Fruit fly (Drosophila melanogaster) whole organism, embryonic: ENCODE results near the gene GramD1B.
A peak's percentile ranks its signal among the peaks of the same experiment; 100 is the strongest.

ENCODE experiments used
- BEAF-32 ChIP-seq: fragments of 200-800 bp; sonication (Bioruptor generic); optimal IDR thresholded peaks from 3 replicates; lab custom pipeline; 2017; ENCODE audit warnings: missing biosample characterization, missing genetic modification characterization, mild to moderate bottlenecking, moderate library complexity, missing genetic modification reagents
- BtbVII ChIP-seq: fragments of 200-800 bp; sonication (Bioruptor generic); optimal IDR thresholded peaks from 3 replicates; lab custom pipeline; 2017; ENCODE audit warnings: missing biosample characterization, mild to moderate bottlenecking, missing genetic modification characterization
- CG10267 ChIP-seq: fragments of 200-800 bp; sonication (Bioruptor generic); optimal IDR thresholded peaks from 2 replicates; lab custom pipeline; 2018; ENCODE audit warnings: missing biosample characterization, mild to moderate bottlenecking, missing genetic modification characterization, moderate library complexity
- CG12071 ChIP-seq: fragments of 200-800 bp; sonication (Bioruptor generic); optimal IDR thresholded peaks from 3 replicates; lab custom pipeline; 2018; ENCODE audit warnings: missing biosample characterization, mild to moderate bottlenecking, missing genetic modification characterization
- CG12155 ChIP-seq: fragments of 200-800 bp; sonication (Bioruptor generic); optimal IDR thresholded peaks from 3 replicates; lab custom pipeline; 2016; ENCODE audit warnings: missing biosample characterization, missing genetic modification characterization
- CG12659 ChIP-seq: fragments of 200-800 bp; sonication (Bioruptor generic); optimal IDR thresholded peaks from 3 replicates; lab custom pipeline; 2017; ENCODE audit warnings: mild to moderate bottlenecking, missing biosample characterization, missing genetic modification reagents, missing genetic modification characterization
- CG12744 ChIP-seq: fragments of 200-800 bp; sonication (Bioruptor generic); optimal IDR thresholded peaks from 2 replicates; lab custom pipeline; 2016; ENCODE audit warnings: missing biosample characterization, missing genetic modification characterization
- CG14014 ChIP-seq: fragments of 200-800 bp; sonication (Bioruptor generic); IDR thresholded peaks from 2 replicates; pipeline ENCODE4 v1.3.6; 2022; ENCODE audit warnings: missing biosample characterization, missing genetic modification characterization
- CG14050 ChIP-seq: fragments of 200-800 bp; sonication (Bioruptor generic); IDR thresholded peaks from 3 replicates; pipeline ENCODE4 v1.3.6; 2022; ENCODE audit warnings: missing biosample characterization, missing genetic modification characterization
- CG14667 ChIP-seq: fragments of 200-800 bp; sonication (Bioruptor generic); IDR thresholded peaks from 2 replicates; pipeline ENCODE4 v1.3.6; 2022; ENCODE audit warnings: missing biosample characterization, missing genetic modification characterization
- CG15601 ChIP-seq: fragments of 200-800 bp; sonication (Bioruptor generic); optimal IDR thresholded peaks from 3 replicates; lab custom pipeline; 2019; ENCODE audit warnings: missing biosample characterization, mild to moderate bottlenecking, missing genetic modification characterization, moderate library complexity
- CG16779 ChIP-seq: fragments of 200-800 bp; sonication (Bioruptor generic); IDR thresholded peaks from 2 replicates; pipeline ENCODE4 v1.3.6; 2022; ENCODE audit warnings: missing biosample characterization, missing genetic modification characterization
- CG17385 ChIP-seq: fragments of 200-800 bp; sonication (Bioruptor generic); optimal IDR thresholded peaks from 3 replicates; lab custom pipeline; 2018; ENCODE audit warnings: missing biosample characterization, mild to moderate bottlenecking, missing genetic modification characterization
- CG18011 ChIP-seq: fragments of 200-800 bp; sonication (Bioruptor generic); optimal IDR thresholded peaks from 2 replicates; lab custom pipeline; 2017; ENCODE audit warnings: missing biosample characterization, missing genetic modification characterization, mild to moderate bottlenecking, moderate library complexity, missing genotype
- CG1832 ChIP-seq: fragments of 200-800 bp; sonication (Bioruptor generic); optimal IDR thresholded peaks from 2 replicates; lab custom pipeline; 2017; ENCODE audit warnings: missing biosample characterization, mild to moderate bottlenecking, missing genetic modification characterization, inconsistent platforms
- CG31224 ChIP-seq: fragments of 200-800 bp; sonication (Bioruptor generic); IDR thresholded peaks from 2 replicates; pipeline ENCODE4 v1.3.6; 2022; ENCODE audit warnings: missing biosample characterization, missing genetic modification characterization
- CG31365 ChIP-seq: fragments of 200-800 bp; sonication (Bioruptor generic); optimal IDR thresholded peaks from 2 replicates; lab custom pipeline; 2018; ENCODE audit warnings: missing biosample characterization, mild to moderate bottlenecking, missing genetic modification characterization
- CG32532 ChIP-seq: fragments of 200-800 bp; sonication (Bioruptor generic); IDR thresholded peaks from 2 replicates; pipeline ENCODE4 v1.3.6; 2022; ENCODE audit warnings: missing biosample characterization, missing genetic modification characterization
- CG32772 ChIP-seq: fragments of 200-800 bp; sonication (Bioruptor generic); IDR thresholded peaks from 2 replicates; pipeline ENCODE4 v1.3.6; 2022; ENCODE audit warnings: missing biosample characterization, missing genetic modification characterization
- CG3407 ChIP-seq: fragments of 200-800 bp; sonication (Bioruptor generic); optimal IDR thresholded peaks from 2 replicates; lab custom pipeline; 2018; ENCODE audit warnings: missing biosample characterization, mild to moderate bottlenecking, missing genetic modification characterization
- CG4730 ChIP-seq: fragments of 200-800 bp; sonication (Bioruptor generic); IDR thresholded peaks from 2 replicates; pipeline ENCODE4 v1.3.6; 2022; ENCODE audit warnings: missing biosample characterization, missing genetic modification characterization
- CG5245 ChIP-seq: fragments of 200-800 bp; sonication (Bioruptor generic); optimal IDR thresholded peaks from 3 replicates; lab custom pipeline; 2016; ENCODE audit warnings: missing biosample characterization, missing genetic modification characterization
- CG6254 ChIP-seq: fragments of 200-800 bp; sonication (Bioruptor generic); optimal IDR thresholded peaks from 3 replicates; lab custom pipeline; 2017; ENCODE audit warnings: mild to moderate bottlenecking, missing biosample characterization, missing genetic modification reagents, missing genetic modification characterization
- CG6272 ChIP-seq: fragments of 200-800 bp; sonication (Bioruptor generic); IDR thresholded peaks from 2 replicates; pipeline ENCODE4 v1.3.6; 2022; ENCODE audit warnings: missing biosample characterization, missing genetic modification characterization
- CG7963 ChIP-seq: fragments of 200-800 bp; sonication (Bioruptor generic); IDR thresholded peaks from 3 replicates; pipeline ENCODE4 v1.3.6; 2022; ENCODE audit warnings: missing biosample characterization, missing genetic modification characterization; ENCODE audit not compliant: partially characterized antibody
- CG8924 ChIP-seq: fragments of 200-800 bp; optimal IDR thresholded peaks from 3 replicates; lab custom pipeline; 2019; ENCODE audit warnings: missing biosample characterization, mild to moderate bottlenecking, missing genetic modification characterization, moderate library complexity
- CrebB ChIP-seq: fragments of 200-800 bp; sonication (Bioruptor generic); optimal IDR thresholded peaks from 3 replicates; lab custom pipeline; 2018; ENCODE audit warnings: missing biosample characterization, mild to moderate bottlenecking, missing genetic modification characterization
- D19A ChIP-seq: fragments of 200-800 bp; optimal IDR thresholded peaks from 3 replicates; lab custom pipeline; 2019; ENCODE audit warnings: missing biosample characterization, mild to moderate bottlenecking, missing genetic modification characterization, moderate library complexity
- Dbx ChIP-seq: fragments of 200-800 bp; sonication (Bioruptor generic); IDR thresholded peaks from 3 replicates; pipeline ENCODE4 v1.3.6; 2022; ENCODE audit warnings: missing biosample characterization, missing genetic modification characterization
- Dip2 ChIP-seq: fragments of 200-800 bp; sonication (Bioruptor generic); IDR thresholded peaks from 2 replicates; pipeline ENCODE4 v1.3.6; 2022; ENCODE audit warnings: missing biosample characterization, missing genetic modification characterization
- Ets65A ChIP-seq: fragments of 200-800 bp; sonication (Bioruptor generic); peaks from one replicate; lab custom pipeline; 2016; ENCODE audit warnings: missing biosample characterization, missing genetic modification characterization
- Hey ChIP-seq: fragments of 200-800 bp; sonication (Bioruptor generic); optimal IDR thresholded peaks from 3 replicates; lab custom pipeline; 2018; ENCODE audit warnings: missing biosample characterization, mild to moderate bottlenecking, missing genetic modification characterization
- Lim3 ChIP-seq: fragments of 200-800 bp; sonication (Bioruptor generic); IDR thresholded peaks from 2 replicates; pipeline ENCODE4 v1.3.6; 2022; ENCODE audit warnings: missing biosample characterization, missing genetic modification characterization
- Ptx1 ChIP-seq: fragments of 200-800 bp; sonication (Bioruptor generic); IDR thresholded peaks from 2 replicates; pipeline ENCODE4 v1.3.6; 2022; ENCODE audit warnings: missing biosample characterization, missing genetic modification characterization
- Rfx ChIP-seq: fragments of 200-800 bp; sonication (Bioruptor generic); IDR thresholded peaks from 2 replicates; pipeline ENCODE4 v1.3.6; 2022; ENCODE audit warnings: missing biosample characterization, missing genetic modification characterization
- da ChIP-seq: fragments of 200-800 bp; sonication (Bioruptor generic); optimal IDR thresholded peaks from 2 replicates; lab custom pipeline; 2016; ENCODE audit warnings: missing biosample characterization, missing genetic modification characterization
- dan ChIP-seq: fragments of 200-800 bp; sonication (Bioruptor generic); IDR thresholded peaks from 2 replicates; pipeline ENCODE4 v1.3.6; 2022; ENCODE audit warnings: missing biosample characterization, missing genetic modification characterization
- fd3F ChIP-seq: fragments of 200-800 bp; sonication (Bioruptor generic); optimal IDR thresholded peaks from 2 replicates; lab custom pipeline; 2018; ENCODE audit warnings: missing biosample characterization, mild to moderate bottlenecking, missing genetic modification characterization, moderate library complexity
- gfzf ChIP-seq: fragments of 200-800 bp; sonication (Bioruptor generic); optimal IDR thresholded peaks from 2 replicates; lab custom pipeline; 2016; ENCODE audit warnings: missing biosample characterization, mild to moderate bottlenecking, missing genetic modification characterization, moderate library complexity
- hkb ChIP-seq, 2 experiments: fragments of 200-800 bp in 1 of 2; fragments of >200 bp in 1 of 2; sonication (Bioruptor generic) in 1 of 2; IDR thresholded peaks in 1 of 2; optimal IDR thresholded peaks in 1 of 2; 2 replicates each; pipeline versions ENCODE4 v1.3.6 to Lab custom; 2017 to 2022; ENCODE audit warnings: missing biosample characterization in 1 of 2, missing genetic modification characterization in 1 of 2
- kni ChIP-seq: fragments of 200-800 bp; sonication (Bioruptor generic); optimal IDR thresholded peaks from 3 replicates; lab custom pipeline; 2017; ENCODE audit warnings: mild to moderate bottlenecking, missing biosample characterization, missing genetic modification reagents, missing genetic modification characterization
- knrl ChIP-seq: fragments of 200-800 bp; sonication (Bioruptor generic); IDR thresholded peaks from 3 replicates; pipeline ENCODE4 v1.3.6; 2022; ENCODE audit warnings: missing biosample characterization, missing genetic modification characterization; ENCODE audit not compliant: partially characterized antibody
- lilli ChIP-seq: fragments of 200-800 bp; sonication (Bioruptor generic); optimal IDR thresholded peaks from 3 replicates; lab custom pipeline; 2016; ENCODE audit warnings: missing biosample characterization, missing genetic modification characterization
- nmo ChIP-seq: fragments of 200-800 bp; sonication (Bioruptor generic); optimal IDR thresholded peaks from 2 replicates; lab custom pipeline; 2018; ENCODE audit warnings: missing biosample characterization, mild to moderate bottlenecking, missing genetic modification characterization, moderate library complexity
- pb ChIP-seq: fragments of 200-800 bp; sonication (Bioruptor generic); optimal IDR thresholded peaks from 3 replicates; lab custom pipeline; 2016; ENCODE audit warnings: missing biosample characterization, missing genetic modification characterization
- ranshi ChIP-seq: fragments of 200-800 bp; sonication (Bioruptor generic); IDR thresholded peaks from 2 replicates; pipeline ENCODE4 v1.3.6; 2022; ENCODE audit warnings: missing biosample characterization, missing genetic modification characterization
- sens-2 ChIP-seq: fragments of 200-800 bp; sonication (Bioruptor generic); IDR thresholded peaks from 2 replicates; pipeline ENCODE4 v1.3.6; 2022; ENCODE audit warnings: missing biosample characterization, missing genetic modification characterization
- shn ChIP-seq: fragments of 200-800 bp; sonication (Bioruptor generic); optimal IDR thresholded peaks from 3 replicates; lab custom pipeline; 2016; ENCODE audit warnings: missing biosample characterization, missing genetic modification characterization
- unc-4 ChIP-seq: fragments of 200-800 bp; sonication (Bioruptor generic); IDR thresholded peaks from 2 replicates; pipeline ENCODE4 v1.3.6; 2022; ENCODE audit warnings: missing biosample characterization, missing genetic modification characterization; ENCODE audit not compliant: partially characterized antibody

The GramD1B gene

DNA sequence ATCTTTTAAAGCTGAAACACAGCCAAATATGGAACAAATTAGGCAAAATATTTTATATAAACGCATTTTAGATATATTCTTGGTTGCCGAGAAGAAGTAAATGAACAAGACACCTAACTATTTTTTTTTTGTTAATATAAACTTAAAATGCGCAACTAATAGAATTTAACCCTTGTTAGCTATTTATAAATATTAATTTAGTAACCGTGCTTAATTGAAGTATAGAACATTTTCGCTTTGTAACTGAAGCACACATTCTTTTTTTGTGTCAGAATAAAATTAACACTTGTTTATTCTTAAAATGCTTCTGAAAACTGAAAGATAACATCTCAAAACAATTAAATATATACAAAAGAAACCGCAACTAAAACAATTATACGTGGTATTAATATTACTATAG, 14.5 kb upstream of the GramD1B start, which contains the start of gene Sfp23F:
Sfp23F (minus strand) TSS at position 101 of the 400 bp plus-strand sequence.
- TF ChIP-seq CG1832 (no peak), gfzf (GFP tag; lab: Kevin White, UChicago) (no peak), fd3F (GFP tag; lab: Kevin White, UChicago) (no peak), BEAF-32 (GFP tag; lab: Kevin White, UChicago) (no peak), CG31224 (no peak), sens-2 (GFP tag; lab: Robert Waterston, UW) (no peak), unc-4 (GFP tag; lab: Robert Waterston, UW) (no peak), CG31365 (tag; lab: Kevin White, UChicago) (no peak), CG12155 (no peak), CG32532 (no peak)

DNA sequence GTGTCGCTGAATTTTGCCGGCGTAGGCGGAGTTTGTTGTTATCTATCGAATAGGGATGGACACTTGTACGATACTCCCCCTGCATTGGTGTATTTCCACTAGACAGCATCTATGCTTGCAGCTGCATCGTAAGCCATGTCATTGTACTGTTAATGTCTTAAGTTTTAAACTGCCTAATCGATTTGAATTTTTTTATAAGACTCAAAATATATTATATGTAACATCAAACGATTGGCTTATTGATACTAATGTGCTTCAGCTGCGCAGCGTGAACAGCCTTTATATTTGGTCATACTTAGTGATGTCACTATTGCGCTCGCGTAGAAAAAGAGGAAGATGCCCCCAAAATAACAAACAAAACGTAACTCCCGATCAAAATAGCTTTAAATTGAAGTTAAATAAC, 3.5 kb upstream of the GramD1B start, which contains the start of the genes CG9662 and Ptpa:
CG9662 (minus strand) TSS at position 54 of the 403 bp plus-strand sequence.
Ptpa (plus strand) TSS at position 319 of the 403 bp plus-strand sequence.
- TF ChIP-seq CG8924 (tag; lab: Kevin White, UChicago) (peak; percentile 74), CG7963 (GFP tag; lab: Robert Waterston, UW) (peak; percentile 77), CrebB (tag; lab: Kevin White, UChicago) (no peak), dan (peak; percentile 72), CG14667 (GFP tag; lab: Robert Waterston, UW) (peak; percentile 81), nmo (GFP tag; lab: Kevin White, UChicago) (peak; percentile 93), lilli (GFP tag; lab: Kevin White, UChicago) (peak; percentile 90), Ptx1 (peak; percentile 90), da (GFP tag; lab: Kevin White, UChicago) (peak; percentile 38), CG4730 (GFP tag; lab: Robert Waterston, UW) (peak; percentile 64), CG12659 (GFP tag; lab: Kevin White, UChicago) (peak; percentile 85), CG6272 (peak; percentile 87), CG14050 (GFP tag; lab: Robert Waterston, UW) (no peak; the same call in 2 of the 3 replicates), kni (GFP tag; lab: Kevin White, UChicago) (no peak), Ets65A (peak; percentile 99), Rfx (GFP tag; lab: Robert Waterston, UW) (peak; percentile 89), CG1832 (no peak), D19A (tag; lab: Kevin White, UChicago) (peak; percentile 46), pb (GFP tag; lab: Kevin White, UChicago) (peak; percentile 39), CG12744 (GFP tag; lab: Kevin White, UChicago) (peak; percentile 75), shn (GFP tag; lab: Kevin White, UChicago) (peak; percentile 86), CG32772 (GFP tag; lab: Robert Waterston, UW) (peak; percentile 76), BtbVII (GFP tag; lab: Kevin White, UChicago) (no peak), CG14014 (GFP tag; lab: Robert Waterston, UW) (peak; percentile 84), hkb (optimal IDR thresholded peaks at IDR 0.05; lab: Kevin White, UChicago) (peak; percentile 79), hkb (GFP tag; IDR thresholded peaks at IDR 0.05; lab: Robert Waterston, UW) (peak; percentile 70), Dbx (GFP tag; lab: Robert Waterston, UW) (peak; percentile 93), CG16779 (GFP tag; lab: Robert Waterston, UW) (no peak), CG3407 (GFP tag; lab: Kevin White, UChicago) (peak; percentile 40), CG12071 (no peak), CG6254 (no peak), Dip2 (GFP tag; lab: Robert Waterston, UW) (no peak), CG15601 (peak; percentile 55), knrl (GFP tag; lab: Robert Waterston, UW) (peak; percentile 98), CG17385 (peak; percentile 91), ranshi (GFP tag; lab: Robert Waterston, UW) (peak; percentile 90), CG5245 (GFP tag; lab: Kevin White, UChicago) (peak; percentile 66), Lim3 (GFP tag; lab: Robert Waterston, UW) (peak; percentile 54; the same call in 1 of the 2 replicates), Hey (tag; lab: Kevin White, UChicago) (peak; percentile 10), CG18011 (GFP tag; lab: Kevin White, UChicago) (peak; percentile 42), gfzf (GFP tag; lab: Kevin White, UChicago) (peak; percentile 59), CG10267 (tag; lab: Kevin White, UChicago) (peak; percentile 80)
